Worm (Caenorhabditis elegans) whole organism, L4 larva: ENCODE results near the gene C06A12.3.

Experiments
- F49E8.2 ChIP-seq: sonication (generic microtip); optimal IDR thresholded peaks from 2 replicates; lab custom pipeline; 2016; ENCODE audit warnings: missing compliant biosample characterization, mild to moderate bottlenecking, missing genetic modification characterization, borderline replicate concordance
- daf-12 ChIP-seq: fragments of 150-350 bp; optimal IDR thresholded peaks from 2 replicates; lab custom pipeline; 2014; ENCODE audit warnings: missing biosample characterization, missing genetic modification reagents, missing genetic modification characterization
- jun-1 ChIP-seq: fragments of 150-350 bp; optimal IDR thresholded peaks from 2 replicates; lab custom pipeline; 2014; ENCODE audit warnings: missing biosample characterization, missing genetic modification reagents, missing genetic modification characterization
- lin-15B ChIP-seq: fragments of 150-350 bp; sonication (generic microtip); optimal IDR thresholded peaks from 3 replicates; lab custom pipeline; 2014; ENCODE audit warnings: missing biosample characterization, missing genetic modification characterization
- mxl-3 ChIP-seq: fragments of 200-800 bp; sonication (Bioruptor generic); optimal IDR thresholded peaks from 2 replicates; lab custom pipeline; 2018; ENCODE audit warnings: mild to moderate bottlenecking, missing genetic modification characterization, missing compliant biosample characterization
- nhr-237 ChIP-seq: sonication (generic microtip); optimal IDR thresholded peaks from 2 replicates; lab custom pipeline; 2017; ENCODE audit warnings: missing biosample characterization, missing genetic modification characterization
- nhr-76 ChIP-seq: fragments of 150-350 bp; optimal IDR thresholded peaks from 2 replicates; lab custom pipeline; 2014; ENCODE audit warnings: missing biosample characterization, missing genetic modification characterization
- zag-1 ChIP-seq: fragments of 150-350 bp; optimal IDR thresholded peaks from 2 replicates; lab custom pipeline; 2014; ENCODE audit warnings: missing biosample characterization, missing genetic modification characterization

DNA sequence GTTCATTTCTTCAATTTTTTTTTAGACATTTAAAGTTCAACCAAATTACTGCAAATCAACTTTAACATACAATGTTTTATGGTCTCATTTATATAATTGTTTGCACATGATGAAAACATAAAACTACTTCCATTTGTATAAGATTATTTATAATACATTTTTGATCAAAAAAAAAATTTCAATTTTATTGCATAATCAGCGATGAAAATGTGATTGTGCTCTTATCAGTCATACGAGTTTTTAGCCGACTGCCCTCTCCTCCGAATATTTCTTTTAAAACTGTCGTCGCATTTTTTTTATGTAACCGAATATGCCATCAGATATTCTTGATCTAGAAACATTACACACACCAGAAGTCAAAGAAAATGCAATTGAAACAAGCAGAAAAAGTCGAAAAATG, 12.9 kb downstream of the C06A12.3 start, which contains the start of gene F08A7.1:
- TF ChIP-seq jun-1 (tag; lab: Kevin White, UChicago) = no peak
- TF ChIP-seq nhr-76 = no peak
- TF ChIP-seq F49E8.2 (tag; lab: Kevin White, UChicago) = no peak
- no peak for TF ChIP-seq nhr-237 (tag; lab: Kevin White, UChicago)
- no peak for TF ChIP-seq zag-1 (tag; lab: Kevin White, UChicago)
- TF ChIP-seq lin-15B (tag; lab: Kevin White, UChicago) = no peak
- TF ChIP-seq daf-12 (tag; lab: Kevin White, UChicago) = no peak
- no peak for TF ChIP-seq mxl-3 (GFP tag; lab: Kevin White, UChicago)
